Fruit fly (Drosophila melanogaster) ovary, adult (tissue): ENCODE results near the gene sky.

ENCODE experiments used
- CG17801 ChIP-seq: fragments of 200-800 bp; optimal IDR thresholded peaks from 2 replicates; lab custom pipeline; 2019; ENCODE audit warnings: missing biosample characterization, mild to moderate bottlenecking, missing genetic modification characterization, moderate library complexity; ENCODE audit not compliant: partially characterized antibody

Gene sky

dm6 chr2L:20913528-20913927 is 5.2 kb downstream of the sky start:
- no peak for TF ChIP-seq CG17801 (GFP tag; lab: Kevin White, UChicago)

dm6 chr2L:20912789-20913300 is 5.9 kb downstream of the sky start:
- TF ChIP-seq CG17801 (GFP tag; lab: Kevin White, UChicago): no peak

- TF ChIP-seq CG17801 (GFP tag; lab: Kevin White, UChicago): no peak
Measured at dm6 chr2L:20911374-20911773, 7.4 kb downstream of the sky start.

dm6 chr2L:20909301-20909700 is 9.4 kb downstream of the sky start:
- TF ChIP-seq CG17801 (GFP tag; lab: Kevin White, UChicago): peak; percentile 54

dm6 chr2L:20907995-20908654 is 10.6 kb downstream of the sky start:
- TF ChIP-seq CG17801 (GFP tag; lab: Kevin White, UChicago): no peak

dm6 chr2L:20905025-20905424 is 13.7 kb downstream of the sky start:
- no peak for TF ChIP-seq CG17801 (GFP tag; lab: Kevin White, UChicago)

- TF ChIP-seq CG17801 (GFP tag; lab: Kevin White, UChicago): no peak
Measured at dm6 chr2L:20904327-20904726, 14.4 kb downstream of the sky start.

- TF ChIP-seq CG17801 (GFP tag; lab: Kevin White, UChicago): no peak
Measured at dm6 chr2L:20898478-20899075, 20.2 kb downstream of the sky start.

- no peak for TF ChIP-seq CG17801 (GFP tag; lab: Kevin White, UChicago)
Measured at dm6 chr2L:20896681-20897341, 21.9 kb downstream of the sky start.

- TF ChIP-seq CG17801 (GFP tag; lab: Kevin White, UChicago): peak; percentile 47
Measured at dm6 chr2L:20891188-20891587, 27.5 kb downstream of the sky start.

- no peak for TF ChIP-seq CG17801 (GFP tag; lab: Kevin White, UChicago)
Measured at dm6 chr2L:20889857-20890606, 28.7 kb downstream of the sky start.

dm6 chr2L:20887273-20887672 is 31.5 kb downstream of the sky start:
- no peak for TF ChIP-seq CG17801 (GFP tag; lab: Kevin White, UChicago)

dm6 chr2L:20885889-20886507 is 32.7 kb downstream of the sky start:
- TF ChIP-seq CG17801 (GFP tag; lab: Kevin White, UChicago): no peak

- no peak for TF ChIP-seq CG17801 (GFP tag; lab: Kevin White, UChicago)
Measured at dm6 chr2L:20883624-20884220, 35.0 kb downstream of the sky start.
